Worm (Caenorhabditis elegans) whole organism, L1 larva: ENCODE measurements around the gene Y64H9A.2.

Source experiments
- C04F5.9 ChIP-seq: sonication (generic microtip); optimal IDR thresholded peaks from 2 replicates; lab custom pipeline; 2016; ENCODE audit warnings: missing genetic modification characterization, missing compliant biosample characterization
- C34B4.2 ChIP-seq: sonication (generic microtip); optimal IDR thresholded peaks from 2 replicates; lab custom pipeline; 2017; ENCODE audit warnings: mild to moderate bottlenecking, missing genetic modification characterization, missing compliant biosample characterization
- aha-1 ChIP-seq: fragments of 150-350 bp; optimal IDR thresholded peaks from 2 replicates; lab custom pipeline; 2014; ENCODE audit warnings: missing biosample characterization, missing genetic modification characterization
- alr-1 ChIP-seq: fragments of 200-800 bp; sonication (Bioruptor generic); optimal IDR thresholded peaks from 2 replicates; lab custom pipeline; 2018; ENCODE audit warnings: borderline replicate concordance, mild to moderate bottlenecking, missing genetic modification characterization, missing compliant biosample characterization
- aly-2 ChIP-seq: fragments of 150-350 bp; optimal IDR thresholded peaks from 2 replicates; lab custom pipeline; 2014; ENCODE audit warnings: missing biosample characterization, missing genetic modification characterization
- blmp-1 ChIP-seq: fragments of 150-350 bp; optimal IDR thresholded peaks from 2 replicates; lab custom pipeline; 2014; ENCODE audit warnings: missing biosample characterization, missing genetic modification characterization
- ceh-8 ChIP-seq: fragments of 200-800 bp; sonication (Bioruptor generic); optimal IDR thresholded peaks from 2 replicates; lab custom pipeline; 2018; ENCODE audit warnings: mild to moderate bottlenecking, missing genetic modification characterization, moderate library complexity, missing compliant biosample characterization
- ceh-82 ChIP-seq, 3 experiments: fragments of 150-350 bp in 1 of 3; sonication (generic microtip) in 2 of 3; optimal IDR thresholded peaks; 2 replicates each; lab custom pipeline; 2014 to 2017; ENCODE audit warnings: missing biosample characterization in 3 of 3, missing genetic modification characterization in 3 of 3
- ces-1 ChIP-seq: fragments of 150-350 bp; optimal IDR thresholded peaks from 2 replicates; lab custom pipeline; 2014; ENCODE audit warnings: missing biosample characterization, missing genetic modification reagents, missing genetic modification characterization
- elt-3 ChIP-seq, 6 experiments: fragments of 150-350 bp in 1 of 6; sonication (generic microtip); optimal IDR thresholded peaks; 2 replicates each; lab custom pipeline; 2017 to 2018; ENCODE audit warnings: missing biosample characterization in 6 of 6, missing genetic modification characterization in 6 of 6, inconsistent platforms in 1 of 6
- fkh-10 ChIP-seq: sonication (generic microtip); optimal IDR thresholded peaks from 2 replicates; lab custom pipeline; 2017; ENCODE audit warnings: missing biosample characterization, missing genetic modification reagents, missing genetic modification characterization
- fos-1 ChIP-seq: fragments of 150-350 bp; optimal IDR thresholded peaks from 2 replicates; lab custom pipeline; 2014; ENCODE audit warnings: missing biosample characterization, missing genetic modification characterization
- grh-1 ChIP-seq: fragments of 200-800 bp; sonication (Bioruptor generic); IDR thresholded peaks from 2 replicates; pipeline ENCODE4 v1.3.6; 2022; ENCODE audit warnings: missing genetic modification reagents, missing genetic modification characterization, missing compliant biosample characterization
- hlh-17 ChIP-seq: fragments of 200-800 bp; sonication (Bioruptor generic); optimal IDR thresholded peaks from 2 replicates; lab custom pipeline; 2018; ENCODE audit warnings: missing genetic modification characterization, mild to moderate bottlenecking, missing compliant biosample characterization, moderate library complexity, borderline replicate concordance
- hpl-2 ChIP-seq: fragments of 150-350 bp; optimal IDR thresholded peaks from 2 replicates; lab custom pipeline; 2014; ENCODE audit warnings: missing biosample characterization, missing genetic modification reagents, missing genetic modification characterization
- isw-1 ChIP-seq: fragments of 200-800 bp; sonication (Bioruptor generic); IDR thresholded peaks from 2 replicates; pipeline ENCODE4 v1.3.6; 2022; ENCODE audit warnings: missing genetic modification characterization, missing compliant biosample characterization
- lin-14 ChIP-seq: fragments of 200-800 bp; sonication (Bioruptor generic); optimal IDR thresholded peaks from 2 replicates; lab custom pipeline; 2018; ENCODE audit warnings: mild to moderate bottlenecking, missing genetic modification characterization, moderate library complexity, missing compliant biosample characterization
- lir-3 ChIP-seq: sonication (generic microtip); optimal IDR thresholded peaks from 2 replicates; lab custom pipeline; 2016; ENCODE audit warnings: mild to moderate bottlenecking, missing genetic modification characterization, moderate library complexity, missing compliant biosample characterization; ENCODE audit not compliant: poor library complexity
- mep-1 ChIP-seq: fragments of 150-350 bp; optimal IDR thresholded peaks from 2 replicates; lab custom pipeline; 2014; ENCODE audit warnings: missing biosample characterization, missing genetic modification characterization
- nhr-11 ChIP-seq: fragments of 150-350 bp; optimal IDR thresholded peaks from 2 replicates; lab custom pipeline; 2014; ENCODE audit warnings: missing biosample characterization, missing genetic modification characterization
- nhr-19 ChIP-seq: fragments of 200-800 bp; sonication (Bioruptor generic); conservative IDR thresholded peaks from 2 replicates; pipeline ENCODE4 v1.3.6; 2022; ENCODE audit warnings: missing genetic modification characterization, missing compliant biosample characterization
- nhr-237 ChIP-seq: fragments of 150-350 bp; optimal IDR thresholded peaks from 2 replicates; lab custom pipeline; 2014; ENCODE audit warnings: missing biosample characterization, missing genetic modification characterization
- nhr-77 ChIP-seq: fragments of 150-350 bp; optimal IDR thresholded peaks from 2 replicates; lab custom pipeline; 2014; ENCODE audit warnings: missing biosample characterization, missing genetic modification characterization
- pag-3 ChIP-seq: sonication (generic microtip); optimal IDR thresholded peaks from 2 replicates; lab custom pipeline; 2017; ENCODE audit warnings: missing genetic modification characterization, mild to moderate bottlenecking, missing compliant biosample characterization, antibody characterized with exemption, borderline replicate concordance; ENCODE audit not compliant: insufficient read depth
- pax-3 ChIP-seq: fragments of 200-800 bp; sonication (Bioruptor generic); optimal IDR thresholded peaks from 2 replicates; lab custom pipeline; 2018; ENCODE audit warnings: mild to moderate bottlenecking, missing genetic modification characterization, moderate library complexity, missing compliant biosample characterization
- rnt-1 ChIP-seq: sonication (generic microtip); optimal IDR thresholded peaks from 2 replicates; lab custom pipeline; 2016; ENCODE audit warnings: mild to moderate bottlenecking, missing genetic modification characterization, moderate library complexity, missing compliant biosample characterization
- snpc-4 ChIP-seq: fragments of 150-350 bp; optimal IDR thresholded peaks from 2 replicates; lab custom pipeline; 2014; ENCODE audit warnings: missing biosample characterization, missing genetic modification characterization
- snu-23 ChIP-seq: sonication (generic microtip); optimal IDR thresholded peaks from 2 replicates; lab custom pipeline; 2016; ENCODE audit warnings: missing genetic modification characterization, missing compliant biosample characterization
- sptf-1 ChIP-seq: fragments of 150-350 bp; optimal IDR thresholded peaks from 2 replicates; lab custom pipeline; 2014; ENCODE audit warnings: missing biosample characterization, missing genetic modification characterization
- swsn-7 ChIP-seq: sonication (generic microtip); optimal IDR thresholded peaks from 2 replicates; lab custom pipeline; 2016; ENCODE audit warnings: missing genetic modification characterization, missing compliant biosample characterization
- tlp-1 ChIP-seq: fragments of 150-350 bp; optimal IDR thresholded peaks from 2 replicates; lab custom pipeline; 2014; ENCODE audit warnings: missing biosample characterization, missing genetic modification characterization
- unc-62 ChIP-seq: fragments of 150-350 bp; optimal IDR thresholded peaks from 2 replicates; lab custom pipeline; 2014; ENCODE audit warnings: missing biosample characterization, missing genetic modification reagents, missing genetic modification characterization
- vab-15 ChIP-seq: sonication (generic microtip); optimal IDR thresholded peaks from 2 replicates; lab custom pipeline; 2017; ENCODE audit warnings: missing genotype, mild to moderate bottlenecking, missing genetic modification characterization, missing compliant biosample characterization
- zag-1 ChIP-seq: fragments of 150-350 bp; optimal IDR thresholded peaks from 2 replicates; lab custom pipeline; 2014; ENCODE audit warnings: missing biosample characterization, missing genetic modification characterization
- ztf-11 ChIP-seq, 2 experiments: sonication (generic microtip); optimal IDR thresholded peaks; 2 replicates each; lab custom pipeline; 2016 to 2017; ENCODE audit warnings: missing genetic modification characterization in 2 of 2, missing biosample characterization in 1 of 2, missing compliant biosample characterization in 1 of 2
- ztf-4 ChIP-seq: fragments of 150-350 bp; optimal IDR thresholded peaks from 2 replicates; lab custom pipeline; 2014; ENCODE audit warnings: missing biosample characterization, missing genetic modification characterization

Gene Y64H9A.2

DNA sequence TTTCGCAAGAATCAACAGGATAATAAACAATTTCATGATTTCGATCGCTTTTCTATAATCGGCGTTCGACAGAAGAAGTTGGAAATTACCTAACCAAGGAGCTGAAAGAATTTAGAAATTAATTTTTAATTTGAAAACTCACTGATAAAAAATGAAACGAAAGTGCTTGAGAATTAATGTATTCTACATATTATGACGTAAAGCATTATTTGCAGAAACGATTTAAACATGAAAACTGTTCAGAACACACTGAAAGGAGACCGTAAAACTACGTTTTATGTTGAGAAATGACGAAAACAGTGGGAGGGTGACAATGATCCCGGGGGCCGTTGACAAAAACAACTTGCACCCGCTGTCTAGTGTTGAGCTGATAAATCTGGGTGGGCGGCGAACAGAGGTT, 6.1 kb upstream of the Y64H9A.2 start, which contains the start of gene ZC449.5:
ZC449.5 (minus strand) TSS at position 101 of the 400 bp plus-strand sequence.
- TF ChIP-seq hlh-17, result no peak
- no peak for TF ChIP-seq pag-3 (tag; lab: Kevin White, UChicago)
- TF ChIP-seq hpl-2 (GFP tag; lab: Kevin White, UChicago), result no peak
- no peak for TF ChIP-seq vab-15
- no peak for TF ChIP-seq snpc-4
- no peak for TF ChIP-seq alr-1
- TF ChIP-seq zag-1 (tag; lab: Kevin White, UChicago), result no peak

DNA sequence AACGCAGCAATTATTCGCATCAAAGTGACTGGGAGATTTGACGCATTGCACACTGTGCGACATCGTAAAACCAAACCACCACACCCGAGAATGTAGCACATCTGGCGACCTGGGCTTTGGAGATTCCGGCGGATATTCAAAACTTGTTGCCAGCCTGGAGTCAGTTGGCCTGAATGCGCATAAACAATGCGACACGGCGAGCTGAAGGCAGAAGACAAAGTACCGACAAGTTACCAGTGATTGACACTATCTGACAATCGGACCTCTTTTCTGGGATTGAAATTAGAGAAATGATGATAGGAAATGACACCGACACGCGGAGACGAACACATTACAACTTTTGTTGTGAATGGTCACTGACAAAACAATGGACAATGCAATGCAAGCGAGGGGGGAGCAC, 5.0 kb upstream of the Y64H9A.2 start:
- no peak for TF ChIP-seq nhr-77 (tag; lab: Kevin White, UChicago)
- no peak for TF ChIP-seq isw-1 (GFP tag; lab: Robert Waterston, UW)

ce11 chrX:5040038-5040437, 3.7 kb upstream of the Y64H9A.2 start:
- TF ChIP-seq fkh-10 (no peak), aly-2 (tag; lab: Kevin White, UChicago) (no peak), lir-3 (tag; lab: Kevin White, UChicago) (no peak), tlp-1 (tag; lab: Kevin White, UChicago) (no peak), ceh-82 (tag; optimal IDR thresholded peaks at IDR 0.05; lab: Kevin White, UChicago) (no peak), nhr-237 (tag; lab: Kevin White, UChicago) (no peak), fos-1 (tag; lab: Kevin White, UChicago) (no peak), nhr-19 (GFP tag; lab: Robert Waterston, UW) (no peak), vab-15 (no peak), nhr-11 (tag; lab: Kevin White, UChicago) (no peak), ztf-4 (tag; lab: Kevin White, UChicago) (no peak)

ce11 chrX:5056199-5056598, 12.4 kb downstream of the Y64H9A.2 start:
- peak in 1 of 2 experiments; percentile 21 for TF ChIP-seq ztf-11 (tag; optimal IDR thresholded peaks at IDR 0.05; lab: Kevin White, UChicago)
- peak; percentile 81 for TF ChIP-seq ceh-8 (GFP tag; lab: Kevin White, UChicago)

DNA sequence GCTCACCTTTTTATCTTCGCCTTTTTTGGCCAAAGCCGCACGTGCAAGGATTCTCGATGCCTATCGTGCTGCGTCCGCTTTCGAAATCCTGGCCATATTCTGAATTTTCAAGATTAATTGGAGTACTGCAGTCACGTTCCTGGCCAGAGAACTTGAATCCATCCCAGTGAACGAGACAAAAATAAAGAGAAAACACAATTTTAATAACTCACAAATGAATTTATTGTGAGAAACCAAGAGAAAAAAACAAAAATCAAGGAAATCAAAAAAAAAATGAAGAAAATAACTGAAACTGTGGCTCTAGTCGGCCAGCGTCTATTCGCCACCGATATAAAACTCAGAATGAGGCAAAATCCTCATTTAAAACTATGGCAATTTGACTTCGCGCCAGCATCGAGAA, 15.4 kb downstream of the Y64H9A.2 start, which contains the start of gene C24H10.4:
C24H10.4 (minus strand) TSS at position 101 of the 400 bp plus-strand sequence.
- no peak for TF ChIP-seq snu-23 (GFP tag; lab: Kevin White, UChicago)
- TF ChIP-seq aly-2 (tag; lab: Kevin White, UChicago), result no peak
- TF ChIP-seq fos-1 (tag; lab: Kevin White, UChicago), result no peak
- TF ChIP-seq C04F5.9 (tag; lab: Kevin White, UChicago), result no peak
- no peak for TF ChIP-seq isw-1 (GFP tag; lab: Robert Waterston, UW)
- TF ChIP-seq C34B4.2 (tag; lab: Kevin White, UChicago), result no peak
- no peak for TF ChIP-seq elt-3 (tag; optimal IDR thresholded peaks at IDR 0.05; lab: Kevin White, UChicago)
- no peak for TF ChIP-seq blmp-1 (tag; lab: Kevin White, UChicago)
- no peak for TF ChIP-seq swsn-7 (tag; lab: Kevin White, UChicago)
- TF ChIP-seq nhr-77 (tag; lab: Kevin White, UChicago), result no peak
- TF ChIP-seq ces-1 (GFP tag; lab: Kevin White, UChicago), result no peak
- TF ChIP-seq aha-1, result no peak
- TF ChIP-seq unc-62 (GFP tag; lab: Kevin White, UChicago), result no peak
- TF ChIP-seq hpl-2 (GFP tag; lab: Kevin White, UChicago), result no peak
- no peak for TF ChIP-seq snpc-4
- no peak for TF ChIP-seq sptf-1 (tag; lab: Kevin White, UChicago)
- no peak for TF ChIP-seq pax-3 (tag; lab: Kevin White, UChicago)

- TF ChIP-seq rnt-1 (tag; lab: Kevin White, UChicago) (no peak), mep-1 (tag; lab: Kevin White, UChicago) (peak; percentile 25), grh-1 (GFP tag; lab: Robert Waterston, UW) (no peak), lin-14 (peak; percentile 13), unc-62 (GFP tag; lab: Kevin White, UChicago) (no peak), blmp-1 (tag; lab: Kevin White, UChicago) (peak; percentile 41), snpc-4 (no peak)
Observed at ce11 chrX:5060756-5061155, 17.0 kb downstream of the Y64H9A.2 start, which contains the start of gene C24H10.3. TSS of gene C24H10.3 (plus strand) at chrX:5061056.
